Worm (Caenorhabditis elegans): ENCODE data around the gene Y12A6A.1.

ce11 chrX:13578483-13578882 is 43.0 kb downstream of the Y12A6A.1 start, which contains the start of gene F54B11.11:
- TF ChIP-seq dmd-4 (tag; optimal IDR thresholded peaks at IDR 0.05; ENCODE audit: borderline replicate concordance) (no peak), ceh-2 (tag; optimal IDR thresholded peaks at IDR 0.05) (no peak), hlh-30 (tag; optimal IDR thresholded peaks at IDR 0.05; ENCODE audit: insufficient read depth) (no peak)
